Fruit fly (Drosophila melanogaster) whole organism, pupa: ENCODE results near the gene Muc91C.
A peak's percentile ranks its signal among the peaks of the same experiment; 100 is the strongest.

Source experiments
- CG32121 ChIP-seq: fragments of 200-800 bp; sonication (Bioruptor generic); IDR thresholded peaks from 2 replicates; pipeline ENCODE4 v1.3.6; 2022; ENCODE audit warnings: missing biosample characterization, missing genetic modification characterization
- CG34367 ChIP-seq: fragments of 200-800 bp; sonication (Bioruptor generic); optimal IDR thresholded peaks from 2 replicates; lab custom pipeline; 2018; ENCODE audit warnings: missing biosample characterization, mild to moderate bottlenecking, missing genetic modification characterization

DNA sequence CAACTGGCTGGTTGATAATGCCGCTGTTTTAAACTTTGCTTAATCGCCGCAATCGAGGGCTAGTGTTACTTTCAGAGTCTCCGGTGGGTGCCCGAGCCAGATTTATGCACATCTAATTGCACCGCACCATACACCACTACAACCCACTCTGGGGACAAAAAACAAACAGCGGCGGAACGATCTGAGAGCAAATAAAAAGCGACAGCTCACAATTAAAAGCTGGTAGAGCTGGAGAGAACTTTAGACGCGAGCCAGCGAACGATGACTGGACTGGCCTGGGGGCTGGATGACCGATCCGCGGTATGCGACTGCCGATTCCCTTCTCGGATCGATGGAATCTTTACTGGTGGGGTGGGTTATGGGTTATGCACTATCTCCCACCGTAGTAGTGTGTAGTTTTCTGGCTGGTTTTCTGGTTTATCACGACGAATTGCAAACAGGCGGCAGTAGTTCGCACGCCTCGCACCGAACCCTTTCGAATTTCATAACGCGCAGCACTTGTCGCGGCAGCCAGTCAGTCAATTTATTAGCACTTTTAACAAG lies 47.0 kb upstream of the Muc91C start:
- TF ChIP-seq CG34367 (tag; lab: Kevin White, UChicago) (no peak), CG32121 (peak; percentile 40; the same call in 1 of the 2 replicates)
